Worm (Caenorhabditis elegans) whole organism, L1 larva: ENCODE measurements around the gene F14D7.8.

Source experiments
- nhr-237 ChIP-seq: fragments of 150-350 bp; optimal IDR thresholded peaks from 2 replicates; lab custom pipeline; 2014; ENCODE audit warnings: missing biosample characterization, missing genetic modification characterization
- zag-1 ChIP-seq: fragments of 150-350 bp; optimal IDR thresholded peaks from 2 replicates; lab custom pipeline; 2014; ENCODE audit warnings: missing biosample characterization, missing genetic modification characterization

- TF ChIP-seq nhr-237 (tag; lab: Kevin White, UChicago) (no peak), zag-1 (tag; lab: Kevin White, UChicago) (no peak)
Observed at ce11 chrV:14320730-14321319, 8.2 kb upstream of the F14D7.8 start.
